Worm (Caenorhabditis elegans) whole organism, L4 larva: Measurements from ENCODE around the gene C26H9A.3.

Experiments
- T20F7.1 ChIP-seq: fragments of 200-800 bp; sonication (Bioruptor generic); optimal IDR thresholded peaks from 2 replicates; lab custom pipeline; 2018; ENCODE audit warnings: mild to moderate bottlenecking, missing genetic modification characterization, missing compliant biosample characterization
- Y48G9A.11 ChIP-seq: fragments of 200-800 bp; sonication (Bioruptor generic); IDR thresholded peaks from 2 replicates; pipeline ENCODE4 v1.3.6; 2022; ENCODE audit warnings: missing genetic modification reagents, missing genetic modification characterization, missing compliant biosample characterization
- Y75B8A.6 ChIP-seq: fragments of 200-800 bp; sonication (Bioruptor generic); IDR thresholded peaks from 2 replicates; pipeline ENCODE4 v1.3.6; 2022; ENCODE audit warnings: missing genetic modification reagents, missing genetic modification characterization, missing compliant biosample characterization
- ZK337.2 ChIP-seq: fragments of 200-800 bp; sonication (Bioruptor generic); IDR thresholded peaks from 2 replicates; pipeline ENCODE4 v1.3.6; 2022; ENCODE audit warnings: missing genetic modification reagents, missing genetic modification characterization, missing compliant biosample characterization
- aha-1 ChIP-seq: fragments of 150-350 bp; peaks from one replicate; lab custom pipeline; 2014; ENCODE audit warnings: missing biosample characterization, missing genetic modification characterization
- attf-4 ChIP-seq: sonication (generic microtip); optimal IDR thresholded peaks from 3 replicates; lab custom pipeline; 2017; ENCODE audit warnings: missing biosample characterization, missing genetic modification characterization
- ceh-20 ChIP-seq: fragments of 200-800 bp; sonication (Bioruptor generic); IDR thresholded peaks from 2 replicates; pipeline ENCODE4 v1.3.6; 2022; ENCODE audit warnings: missing genetic modification reagents, missing genetic modification characterization, missing compliant biosample characterization
- ceh-44 ChIP-seq: fragments of 200-800 bp; sonication (Bioruptor generic); IDR thresholded peaks from 2 replicates; pipeline ENCODE4 v1.3.6; 2022; ENCODE audit warnings: missing genetic modification reagents, missing genetic modification characterization, missing compliant biosample characterization
- ceh-82 ChIP-seq: sonication (generic microtip); optimal IDR thresholded peaks from 2 replicates; lab custom pipeline; 2017; ENCODE audit warnings: missing biosample characterization, missing genetic modification characterization
- cey-2 ChIP-seq: sonication (generic microtip); optimal IDR thresholded peaks from 3 replicates; lab custom pipeline; 2017; ENCODE audit warnings: missing genetic modification characterization, mild to moderate bottlenecking, missing compliant biosample characterization, antibody characterized with exemption, borderline replicate concordance; ENCODE audit not compliant: insufficient read depth
- daf-16 ChIP-seq, 3 experiments: sonication (generic microtip); optimal IDR thresholded peaks; 2 replicates each; lab custom pipeline; 2016 to 2017; ENCODE audit warnings: missing genetic modification characterization in 3 of 3, missing genetic modification reagents in 3 of 3, mild to moderate bottlenecking in 2 of 3, missing compliant biosample characterization in 2 of 3, missing biosample characterization in 1 of 3, moderate library complexity in 1 of 3
- dpl-1 ChIP-seq: fragments of 150-350 bp; optimal IDR thresholded peaks from 2 replicates; lab custom pipeline; 2014; ENCODE audit warnings: missing biosample characterization, missing genetic modification reagents, missing genetic modification characterization
- dve-1 ChIP-seq: sonication (generic microtip); optimal IDR thresholded peaks from 2 replicates; lab custom pipeline; 2017; ENCODE audit warnings: antibody characterized with exemption, mild to moderate bottlenecking, missing genetic modification characterization, missing compliant biosample characterization; ENCODE audit not compliant: insufficient read depth
- egl-43 ChIP-seq: fragments of 200-800 bp; sonication (Bioruptor generic); IDR thresholded peaks from 2 replicates; pipeline ENCODE4 v1.3.6; 2022; ENCODE audit warnings: missing genetic modification reagents, missing genetic modification characterization, missing compliant biosample characterization
- gei-8 ChIP-seq: fragments of 200-800 bp; sonication (Bioruptor generic); optimal IDR thresholded peaks from 2 replicates; lab custom pipeline; 2018; ENCODE audit warnings: mild to moderate bottlenecking, missing genetic modification characterization, missing compliant biosample characterization
- hif-1 ChIP-seq, 2 experiments: sonication (generic microtip); optimal IDR thresholded peaks; 2 replicates each; lab custom pipeline; 2016 to 2017; ENCODE audit warnings: missing compliant biosample characterization in 2 of 2, missing genetic modification characterization in 2 of 2, missing genetic modification reagents in 2 of 2, missing genotype in 2 of 2, mild to moderate bottlenecking in 1 of 2
- hlh-11 ChIP-seq: fragments of 200-800 bp; sonication (Bioruptor generic); optimal IDR thresholded peaks from 2 replicates; lab custom pipeline; 2018; ENCODE audit warnings: mild to moderate bottlenecking, missing genetic modification characterization, missing compliant biosample characterization
- hlh-30 ChIP-seq: sonication (generic microtip); optimal IDR thresholded peaks from 2 replicates; lab custom pipeline; 2017; ENCODE audit warnings: antibody characterized with exemption, mild to moderate bottlenecking, missing genetic modification characterization, missing compliant biosample characterization; ENCODE audit not compliant: insufficient read depth
- hmg-1.1 ChIP-seq: fragments of 200-800 bp; sonication (Bioruptor generic); IDR thresholded peaks from 2 replicates; pipeline ENCODE4 v1.3.6; 2022; ENCODE audit warnings: missing genetic modification reagents, missing genetic modification characterization, missing compliant biosample characterization
- lin-38 ChIP-seq: fragments of 200-800 bp; sonication (Bioruptor generic); IDR thresholded peaks from 2 replicates; pipeline ENCODE4 v1.3.6; 2022; ENCODE audit warnings: missing genetic modification reagents, missing genetic modification characterization, missing compliant biosample characterization
- lsy-2 ChIP-seq, 2 experiments: fragments of 150-350 bp in 1 of 2; sonication (generic microtip) in 1 of 2; optimal IDR thresholded peaks; 2 replicates each; lab custom pipeline; 2014 to 2017; ENCODE audit warnings: missing biosample characterization in 2 of 2, missing genetic modification characterization in 2 of 2
- madf-5 ChIP-seq, 2 experiments: fragments of 200-800 bp; sonication (Bioruptor generic); IDR thresholded peaks; 2 replicates each; pipeline ENCODE4 v1.3.6; 2022; ENCODE audit warnings: missing compliant biosample characterization in 2 of 2, missing genetic modification characterization in 2 of 2
- madf-9 ChIP-seq: fragments of 200-800 bp; sonication (Bioruptor generic); conservative IDR thresholded peaks from 2 replicates; pipeline ENCODE4 v1.3.6; 2022; ENCODE audit warnings: missing genetic modification reagents, missing genetic modification characterization, missing compliant biosample characterization
- mep-1 ChIP-seq: fragments of 150-350 bp; sonication (generic microtip); optimal IDR thresholded peaks from 3 replicates; lab custom pipeline; 2014; ENCODE audit warnings: missing biosample characterization, missing genetic modification characterization
- mes-2 ChIP-seq: sonication (generic microtip); optimal IDR thresholded peaks from 2 replicates; lab custom pipeline; 2016; ENCODE audit warnings: missing genotype, mild to moderate bottlenecking, missing genetic modification characterization, missing compliant biosample characterization; ENCODE audit not compliant: poor library complexity, severe bottlenecking
- nhr-28 ChIP-seq: fragments of 150-350 bp; optimal IDR thresholded peaks from 2 replicates; lab custom pipeline; 2014; ENCODE audit warnings: missing biosample characterization, missing genetic modification characterization
- pqm-1 ChIP-seq: sonication (generic microtip); optimal IDR thresholded peaks from 2 replicates; lab custom pipeline; 2017; ENCODE audit warnings: missing biosample characterization, missing genetic modification characterization
- rbr-2 ChIP-seq: sonication (generic microtip); optimal IDR thresholded peaks from 2 replicates; lab custom pipeline; 2016; ENCODE audit warnings: missing genotype, missing genetic modification characterization, missing compliant biosample characterization
- snpc-1.2 ChIP-seq: fragments of 200-800 bp; sonication (Bioruptor generic); IDR thresholded peaks from 2 replicates; pipeline ENCODE4 v1.3.6; 2022; ENCODE audit warnings: missing genetic modification reagents, missing genetic modification characterization, missing compliant biosample characterization
- unc-130 ChIP-seq: sonication (generic microtip); optimal IDR thresholded peaks from 2 replicates; lab custom pipeline; 2016; ENCODE audit warnings: missing genetic modification reagents, missing genetic modification characterization, missing compliant biosample characterization
- unc-62 ChIP-seq, 3 experiments: fragments of 150-350 bp in 1 of 3; sonication (generic microtip); optimal IDR thresholded peaks in 2 of 3; peaks in 1 of 3; 1 replicate in 1 of 3; 2 replicates in 2 of 3; lab custom pipeline; 2014 to 2017; ENCODE audit warnings: missing biosample characterization in 3 of 3, missing genetic modification characterization in 3 of 3, missing genetic modification reagents in 3 of 3, missing genotype in 1 of 3
- vab-7 ChIP-seq: fragments of 200-800 bp; sonication (Bioruptor generic); IDR thresholded peaks from 2 replicates; pipeline ENCODE4 v1.3.6; 2022; ENCODE audit warnings: missing genetic modification reagents, missing genetic modification characterization, missing compliant biosample characterization
- ztf-7 ChIP-seq: fragments of 150-350 bp; optimal IDR thresholded peaks from 2 replicates; lab custom pipeline; 2014; ENCODE audit warnings: missing biosample characterization, missing genetic modification characterization

Gene C26H9A.3

ce11 chrIV:12632430-12632829 is 6.8 kb downstream of the C26H9A.3 start:
- TF ChIP-seq lsy-2 (tag; optimal IDR thresholded peaks at IDR 0.05; lab: Kevin White, UChicago) (peak in 1 of 2 experiments; percentile 36), hmg-1.1 (0 out of 2 replicates have a peak, but pooled peaks have one; percentile 21), hif-1 (tag; optimal IDR thresholded peaks at IDR 0.05; lab: Kevin White, UChicago) (no peak), mep-1 (tag; lab: Kevin White, UChicago) (no peak), nhr-28 (tag; lab: Kevin White, UChicago) (peak; percentile 67), dpl-1 (GFP tag; lab: Kevin White, UChicago) (peak; percentile 14), ztf-7 (no peak), hlh-30 (tag; lab: Kevin White, UChicago) (peak; percentile 15)

- TF ChIP-seq Y75B8A.6 (GFP tag; lab: Robert Waterston, UW) (no peak), madf-9 (no peak)
Observed at ce11 chrIV:12630922-12631321, 8.3 kb downstream of the C26H9A.3 start, which contains the start of gene ark-1. Gene ark-1, minus strand, starts transcription at chrIV:12631022.

- TF ChIP-seq dpl-1 (GFP tag; lab: Kevin White, UChicago) = peak; percentile 2
- 0 out of 2 replicates have a peak, but pooled peaks have one; percentile 10 for TF ChIP-seq egl-43 (GFP tag; lab: Robert Waterston, UW)
- peak; percentile 61 for TF ChIP-seq unc-130 (GFP tag; lab: Kevin White, UChicago)
- TF ChIP-seq lsy-2 (tag; optimal IDR thresholded peaks at IDR 0.05; lab: Kevin White, UChicago) = peak in 1 of 2 experiments; percentile 14
- TF ChIP-seq rbr-2 (tag; lab: Kevin White, UChicago) = peak; percentile 25
- peak; percentile 78 for TF ChIP-seq lin-38 (GFP tag; lab: Robert Waterston, UW)
- peak; percentile 84 for TF ChIP-seq mes-2 (tag; lab: Kevin White, UChicago)
- TF ChIP-seq ZK337.2 (GFP tag; lab: Robert Waterston, UW) = 0 out of 2 replicates have a peak, but pooled peaks have one; percentile 55
- TF ChIP-seq snpc-1.2 (GFP tag; lab: Robert Waterston, UW) = peak; percentile 79
- TF ChIP-seq vab-7 (GFP tag; lab: Robert Waterston, UW) = peak; percentile 48; the same call in 1 of the 2 replicates
- peak; percentile 87 for TF ChIP-seq T20F7.1 (GFP tag; lab: Kevin White, UChicago)
- 0 out of 2 replicates have a peak, but pooled peaks have one; percentile 60 for TF ChIP-seq ceh-20 (GFP tag; lab: Robert Waterston, UW)
- peak; percentile 36; the same call in 1 of the 2 replicates for TF ChIP-seq madf-9
- TF ChIP-seq hmg-1.1 = peak; percentile 61
- TF ChIP-seq hif-1 (tag; optimal IDR thresholded peaks at IDR 0.05; lab: Kevin White, UChicago) = peak in 1 of 2 experiments; percentile 43
- TF ChIP-seq ceh-44 (GFP tag; lab: Robert Waterston, UW) = 0 out of 2 replicates have a peak, but pooled peaks have one; percentile 63
- TF ChIP-seq aha-1 (tag; lab: Kevin White, UChicago) = peak; percentile 59
- peak; percentile 100 for TF ChIP-seq Y48G9A.11
Observed at ce11 chrIV:12621483-12622078, 17.6 kb downstream of the C26H9A.3 start.

ce11 chrIV:12620921-12621320 is 18.3 kb downstream of the C26H9A.3 start:
- TF ChIP-seq cey-2 (tag; lab: Kevin White, UChicago) (no peak), unc-62 (GFP tag; optimal IDR thresholded peaks at IDR 0.05 in 1 of 2; lab: Kevin White, UChicago) (peak in 1 of 2 experiments; percentile 5), unc-62 (tag; optimal IDR thresholded peaks at IDR 0.05; lab: Kevin White, UChicago) (no peak), gei-8 (GFP tag; lab: Kevin White, UChicago) (no peak), rbr-2 (tag; lab: Kevin White, UChicago) (no peak), madf-5 (GFP tag; IDR thresholded peaks at IDR 0.05; lab: Robert Waterston, UW) (no peak), ceh-82 (tag; lab: Kevin White, UChicago) (no peak)

- TF ChIP-seq pqm-1 (tag; lab: Kevin White, UChicago) (no peak), madf-5 (GFP tag; IDR thresholded peaks at IDR 0.05; lab: Robert Waterston, UW) (no peak), hlh-11 (no peak), dve-1 (tag; lab: Kevin White, UChicago) (peak; percentile 22), attf-4 (tag; lab: Kevin White, UChicago) (no peak), daf-16 (GFP tag; optimal IDR thresholded peaks at IDR 0.05; lab: Kevin White, UChicago) (no peak), daf-16 (tag; optimal IDR thresholded peaks at IDR 0.05; lab: Kevin White, UChicago) (peak; percentile 42)
Observed at ce11 chrIV:12618877-12619276, 20.3 kb downstream of the C26H9A.3 start.
